Fruit fly (Drosophila melanogaster) S2 (cell line): ENCODE data around the gene fiz.

Experiments used
- CG8478 ChIP-seq: fragments of >200 bp; optimal IDR thresholded peaks from 2 replicates; lab custom pipeline; 2018
- CTCF ChIP-seq, 2 experiments: fragments of >200 bp; optimal IDR thresholded peaks; 2 replicates each; lab custom pipeline; 2018

The fiz gene

DNA sequence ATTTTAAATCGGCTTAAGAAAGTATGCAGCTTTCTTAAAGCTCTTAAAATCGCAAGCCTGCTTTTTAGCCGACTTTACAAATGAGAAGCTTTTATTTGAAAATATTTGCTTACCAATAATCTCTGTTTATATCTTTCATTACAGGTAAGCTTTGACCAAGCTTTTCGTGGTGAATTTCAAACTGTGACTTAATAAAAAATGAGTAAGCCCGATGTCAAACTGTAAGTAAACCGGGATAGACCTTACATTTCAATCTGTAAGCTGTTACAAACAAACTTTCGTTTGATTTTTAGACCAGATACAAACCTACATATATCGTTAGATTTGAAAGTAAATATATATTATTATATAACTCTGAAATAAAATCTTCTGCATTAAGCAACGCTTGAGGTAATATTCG is 24.0 kb downstream of the fiz start:
- no peak for TF ChIP-seq CG8478 (lab: Kevin White, UChicago)
- TF ChIP-seq CTCF (optimal IDR thresholded peaks at IDR 0.05; lab: Kevin White, UChicago) = no peak

DNA sequence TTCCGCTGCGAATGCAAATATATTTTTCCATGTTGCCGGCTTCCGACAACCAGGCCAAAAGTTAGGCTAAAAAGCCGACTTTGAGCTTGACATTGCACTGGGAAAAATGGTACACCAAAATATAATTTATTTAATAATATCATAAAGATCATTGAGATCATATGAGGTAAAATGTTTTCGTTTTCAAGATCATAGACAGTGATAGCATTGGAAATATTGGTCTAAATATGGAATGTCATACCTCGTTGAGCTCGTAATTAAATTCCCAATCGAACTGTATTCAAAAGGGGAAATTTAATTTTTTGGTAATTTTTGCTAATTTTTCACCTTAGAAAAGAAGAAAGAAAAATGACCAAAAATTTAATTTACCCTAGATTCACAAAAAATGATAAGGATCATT is 25.5 kb downstream of the fiz start:
- TF ChIP-seq CTCF (optimal IDR thresholded peaks at IDR 0.05; lab: Kevin White, UChicago) = no peak
- TF ChIP-seq CG8478 (lab: Kevin White, UChicago) = no peak

DNA sequence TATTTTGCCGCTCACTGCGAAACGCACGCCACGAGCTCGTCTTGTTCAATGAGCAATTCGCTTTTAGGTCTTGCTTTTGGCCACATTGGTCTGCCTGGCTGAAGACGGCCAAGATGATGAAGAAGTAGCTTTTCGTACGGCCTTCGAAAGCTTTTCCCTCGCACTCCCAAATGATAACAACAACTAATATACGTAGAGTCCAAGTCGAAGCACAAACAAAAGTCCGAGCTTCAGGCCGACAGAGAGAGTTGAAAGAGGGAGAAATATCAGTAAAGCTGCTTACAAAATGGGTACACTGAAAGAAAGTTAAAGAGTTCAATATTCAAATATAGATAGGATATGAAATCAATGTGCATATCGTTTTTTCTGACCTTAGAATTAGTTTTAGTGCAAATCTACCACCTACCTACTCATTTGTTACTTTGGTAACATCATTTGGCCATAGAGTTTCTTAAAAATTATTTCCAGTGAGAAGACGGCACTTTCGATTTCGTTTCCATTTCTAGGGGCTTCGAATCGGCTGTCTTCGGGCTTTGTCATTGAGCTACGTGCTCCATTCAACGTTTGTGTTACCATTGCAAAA is 26.9 kb downstream of the fiz start, which contains the start of the genes CG45064 and CG45065:
TSS of gene CG45064 (minus strand) at position 51 of the 583 bp plus-strand sequence.
TSS of gene CG45065 (minus strand) at position 51 of the 583 bp plus-strand sequence.
- TF ChIP-seq CG8478 (lab: Kevin White, UChicago) (no peak), CTCF (optimal IDR thresholded peaks at IDR 0.05; lab: Kevin White, UChicago) (no peak)

DNA sequence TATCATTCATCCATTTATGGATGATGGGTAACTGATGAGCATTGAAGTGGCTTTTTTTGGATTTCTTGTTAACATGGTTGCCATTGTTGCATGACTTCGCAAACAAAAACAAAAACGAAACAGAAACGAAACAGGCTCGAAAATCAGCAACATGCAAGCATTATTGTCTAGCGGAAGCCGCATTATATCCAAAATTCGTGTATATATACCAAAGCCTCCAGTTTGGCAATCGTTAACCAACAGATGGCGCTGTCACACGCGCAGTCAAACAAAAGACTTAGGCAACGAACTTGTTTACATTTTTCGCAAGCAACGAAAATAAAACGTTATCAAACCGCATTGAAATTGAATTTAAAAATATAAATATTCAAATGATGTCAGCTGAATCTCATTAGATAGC is 30.6 kb downstream of the fiz start:
- TF ChIP-seq CTCF (optimal IDR thresholded peaks at IDR 0.05; lab: Kevin White, UChicago) (peak; percentile 61 to 71), CG8478 (lab: Kevin White, UChicago) (no peak)

DNA sequence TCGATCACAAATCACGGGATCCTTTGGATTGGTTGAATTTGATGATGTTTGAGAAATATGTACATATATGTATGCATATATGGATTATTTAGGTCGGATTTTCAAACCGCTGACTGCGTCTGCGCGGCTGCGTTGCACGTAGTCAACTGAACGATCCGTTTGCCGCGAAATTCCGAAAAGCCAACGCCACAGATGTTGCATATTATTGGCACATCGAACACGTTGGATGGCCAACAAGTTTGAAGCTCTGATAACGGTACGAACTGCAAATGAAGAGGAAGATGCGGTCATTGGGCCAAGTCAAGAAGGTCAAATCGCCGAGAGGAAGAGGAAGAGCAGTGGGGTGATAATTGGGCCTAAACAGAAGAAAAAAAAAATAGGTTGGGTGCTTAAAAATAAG is 38.5 kb downstream of the fiz start, which contains the start of gene CG9518:
TSS of gene CG9518 (minus strand) at position 154 of the 400 bp plus-strand sequence.
- TF ChIP-seq CTCF (optimal IDR thresholded peaks at IDR 0.05; lab: Kevin White, UChicago) (no peak), CG8478 (lab: Kevin White, UChicago) (no peak)

DNA sequence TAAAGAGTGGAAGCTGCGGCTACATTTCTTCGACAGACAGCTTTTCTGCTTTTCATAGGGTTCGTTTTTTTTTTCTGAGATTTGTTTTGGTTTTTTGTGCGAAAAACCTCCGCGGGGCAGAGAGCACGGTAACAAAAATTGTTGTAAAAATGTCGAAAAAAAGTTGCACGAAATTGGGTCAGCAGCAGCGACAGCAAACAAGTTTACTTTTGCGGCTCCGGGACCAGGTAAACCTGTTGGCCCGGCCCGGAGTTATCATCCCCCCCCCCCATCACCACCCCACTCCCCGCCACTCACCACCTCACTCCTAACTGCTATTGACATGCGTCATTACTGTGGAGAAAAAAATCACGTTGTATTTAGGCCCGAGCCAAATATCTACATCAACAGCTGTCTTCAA is 41.1 kb downstream of the fiz start:
- TF ChIP-seq CG8478 (lab: Kevin White, UChicago) (no peak), CTCF (optimal IDR thresholded peaks at IDR 0.05; lab: Kevin White, UChicago) (no peak)

DNA sequence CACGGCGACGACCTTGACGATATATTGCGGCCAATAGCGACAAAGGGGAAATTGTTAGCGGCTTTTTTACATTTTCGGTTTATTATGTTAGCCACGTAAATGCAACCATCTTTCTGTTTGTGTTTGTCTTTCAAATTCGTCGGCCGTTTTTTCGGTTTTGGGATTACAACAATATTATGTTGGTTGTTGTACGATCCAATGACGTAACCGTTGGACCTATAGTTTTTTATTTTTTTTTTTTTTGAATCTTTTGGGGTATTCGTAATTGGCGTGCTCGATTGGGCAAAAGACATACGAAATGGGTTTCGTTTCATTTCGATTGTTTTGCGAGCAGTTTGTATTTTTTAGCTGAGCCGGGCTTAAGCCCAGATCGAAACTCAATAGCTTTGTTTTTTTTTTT is 42.6 kb downstream of the fiz start:
- TF ChIP-seq CTCF (optimal IDR thresholded peaks at IDR 0.05; lab: Kevin White, UChicago) (no peak), CG8478 (lab: Kevin White, UChicago) (no peak)

DNA sequence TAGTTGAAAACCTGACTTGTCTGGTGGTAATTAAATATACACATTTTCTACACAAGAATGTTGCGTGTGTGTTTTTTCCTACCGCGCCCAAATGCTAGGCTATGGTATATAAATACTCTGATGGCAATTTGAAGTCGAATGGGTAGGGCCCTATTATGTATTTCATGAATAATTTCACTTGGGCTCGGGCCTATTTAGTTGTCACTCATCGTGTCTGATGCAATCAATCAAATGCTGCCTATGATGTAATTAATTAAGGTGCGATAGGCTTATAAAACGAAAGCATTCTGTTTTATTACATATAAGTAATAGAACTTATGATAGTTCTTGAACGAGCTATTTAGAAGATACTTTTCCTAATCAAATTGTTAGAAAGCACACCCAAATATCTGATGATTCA is 47.0 kb downstream of the fiz start:
- no peak for TF ChIP-seq CG8478 (lab: Kevin White, UChicago)
- no peak for TF ChIP-seq CTCF (optimal IDR thresholded peaks at IDR 0.05; lab: Kevin White, UChicago)

DNA sequence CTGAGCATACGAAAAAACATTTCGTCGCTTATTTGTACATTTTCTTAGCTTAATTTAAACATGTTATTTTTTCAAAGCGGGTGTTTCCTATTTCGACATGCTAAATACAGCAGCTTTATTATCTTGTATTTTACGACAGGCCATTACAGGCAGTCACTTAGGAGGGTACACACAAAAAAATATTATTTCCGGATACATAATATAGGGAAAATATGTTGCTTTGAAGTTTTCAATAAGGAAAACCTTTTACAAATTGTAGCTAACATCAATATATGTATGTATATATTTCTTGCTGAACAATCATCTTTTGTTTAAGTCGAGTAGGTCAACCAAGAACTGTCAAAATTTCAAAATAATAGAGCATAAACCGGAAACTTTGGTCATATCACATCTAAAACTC is 50.6 kb downstream of the fiz start, which contains the start of gene CG46399:
TSS of gene CG46399 (plus strand) at position 301 of the 400 bp plus-strand sequence.
- TF ChIP-seq CG8478 (lab: Kevin White, UChicago) (no peak), CTCF (optimal IDR thresholded peaks at IDR 0.05; lab: Kevin White, UChicago) (no peak)

DNA sequence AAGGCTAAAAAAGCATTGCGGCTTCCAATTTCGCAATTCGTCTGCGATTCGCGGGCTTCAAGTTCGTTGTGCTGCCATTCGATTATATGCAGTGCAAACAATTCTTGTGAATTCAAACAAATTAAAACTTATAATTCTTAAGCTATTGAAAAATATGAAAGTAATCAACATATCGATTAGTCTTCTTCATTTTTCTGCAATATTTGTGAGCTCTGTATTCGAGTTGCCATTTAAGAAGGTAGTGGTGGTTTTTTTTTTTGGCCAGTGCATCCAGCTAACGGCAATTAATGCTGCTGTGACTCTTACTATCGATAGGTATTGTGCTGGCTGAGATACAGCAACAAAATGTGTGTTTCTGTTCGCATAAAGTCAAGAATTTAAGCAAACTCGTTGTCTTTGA is 51.6 kb downstream of the fiz start:
- TF ChIP-seq CG8478 (lab: Kevin White, UChicago) (no peak), CTCF (optimal IDR thresholded peaks at IDR 0.05; lab: Kevin White, UChicago) (no peak)
